Worm (Caenorhabditis elegans): ENCODE results near the gene phf-5.

Gene phf-5

ce11 chrIII:2375918-2376317 lies 32.5 kb downstream of the phf-5 start, which contains the start of gene H14E04.2:
Gene H14E04.2, plus strand, starts transcription at chrIII:2376193.
- TF ChIP-seq sma-9 (GFP tag; optimal IDR thresholded peaks at IDR 0.05) (no peak), sma-9 (tag; optimal IDR thresholded peaks at IDR 0.05) (no peak), snpc-4 (tag; optimal IDR thresholded peaks at IDR 0.05) (peak; percentile 63), lsy-2 (tag; optimal IDR thresholded peaks at IDR 0.05) (peak; percentile 80 to 87), lin-11 (tag; optimal IDR thresholded peaks at IDR 0.05) (peak; percentile 55), fos-1 (tag; optimal IDR thresholded peaks at IDR 0.05) (peak; percentile 46), sma-3 (GFP tag; optimal IDR thresholded peaks at IDR 0.05) (peak; percentile 84), nhr-10 (tag; optimal IDR thresholded peaks at IDR 0.05) (no peak), nhr-25 (tag; optimal IDR thresholded peaks at IDR 0.05) (peak; percentile 50), lin-13 (GFP tag; optimal IDR thresholded peaks at IDR 0.05) (peak; percentile 82), ceh-16 (tag; optimal IDR thresholded peaks at IDR 0.05) (peak; percentile 74), nhr-129 (tag; optimal IDR thresholded peaks at IDR 0.05) (peak; percentile 72), ztf-1 (GFP tag; conservative IDR thresholded peaks at IDR 0.05) (no peak), C34F6.9 (tag; optimal IDR thresholded peaks at IDR 0.05) (peak; percentile 86), ztf-4 (tag; optimal IDR thresholded peaks at IDR 0.05) (peak; percentile 17), zag-1 (tag; optimal IDR thresholded peaks at IDR 0.05) (peak; percentile 5), sem-4 (tag; optimal IDR thresholded peaks at IDR 0.05) (peak; percentile 74), skn-1 (tag; optimal IDR thresholded peaks at IDR 0.05) (no peak), blmp-1 (tag; optimal IDR thresholded peaks at IDR 0.05; ENCODE audit: insufficient read depth) (peak; percentile 47), unc-55 (GFP tag; optimal IDR thresholded peaks at IDR 0.05) (peak; percentile 87), nhr-21 (tag; optimal IDR thresholded peaks at IDR 0.05) (peak; percentile 82), R02D3.7 (tag; optimal IDR thresholded peaks at IDR 0.05) (peak; percentile 25), ama-1 (optimal IDR thresholded peaks at IDR 0.05) (peak; percentile 13), nhr-237 (tag; optimal IDR thresholded peaks at IDR 0.05) (no peak), gmeb-1 (tag; optimal IDR thresholded peaks at IDR 0.05) (peak; percentile 93), nhr-12 (tag; optimal IDR thresholded peaks at IDR 0.05) (no peak), F13H6.1 (tag; optimal IDR thresholded peaks at IDR 0.05) (peak; percentile 66), mab-5 (tag; optimal IDR thresholded peaks at IDR 0.05) (peak; percentile 34), crh-2 (tag; optimal IDR thresholded peaks at IDR 0.05) (peak; percentile 87), nhr-6 (tag; optimal IDR thresholded peaks at IDR 0.05) (peak; percentile 56), egl-27 (tag; optimal IDR thresholded peaks at IDR 0.05) (no peak)

- TF ChIP-seq nhr-23 (tag; optimal IDR thresholded peaks at IDR 0.05) (no peak), nhr-25 (tag; optimal IDR thresholded peaks at IDR 0.05) (no peak), lin-13 (GFP tag; optimal IDR thresholded peaks at IDR 0.05) (no peak), nhr-10 (tag; optimal IDR thresholded peaks at IDR 0.05) (no peak), ztf-1 (GFP tag; conservative IDR thresholded peaks at IDR 0.05) (no peak), nhr-129 (tag; optimal IDR thresholded peaks at IDR 0.05) (no peak), blmp-1 (tag; optimal IDR thresholded peaks at IDR 0.05; ENCODE audit: insufficient read depth) (no peak), ceh-16 (tag; optimal IDR thresholded peaks at IDR 0.05) (no peak), egl-27 (tag; optimal IDR thresholded peaks at IDR 0.05) (no peak), lin-39 (tag; optimal IDR thresholded peaks at IDR 0.05) (no peak), ceh-82 (tag; optimal IDR thresholded peaks at IDR 0.05) (no peak), aly-2 (tag; optimal IDR thresholded peaks at IDR 0.05) (no peak), ZK546.5 (tag; optimal IDR thresholded peaks at IDR 0.05) (no peak), nhr-21 (tag; optimal IDR thresholded peaks at IDR 0.05) (no peak), ztf-4 (tag; optimal IDR thresholded peaks at IDR 0.05) (no peak), nhr-12 (tag; optimal IDR thresholded peaks at IDR 0.05) (no peak), fos-1 (tag; optimal IDR thresholded peaks at IDR 0.05) (no peak)
Observed at ce11 chrIII:2384364-2384763, 41.0 kb downstream of the phf-5 start.

ce11 chrIII:2386483-2386882 lies 43.1 kb downstream of the phf-5 start, which contains the start of gene H14E04.3:
Gene H14E04.3, minus strand, starts transcription at chrIII:2386583.
- TF ChIP-seq snpc-4 (tag; optimal IDR thresholded peaks at IDR 0.05) (no peak), ztf-1 (GFP tag; conservative IDR thresholded peaks at IDR 0.05) (no peak), mab-5 (tag; optimal IDR thresholded peaks at IDR 0.05) (no peak), nhr-10 (tag; optimal IDR thresholded peaks at IDR 0.05) (no peak), elt-3 (tag; optimal IDR thresholded peaks at IDR 0.05) (no peak), alr-1 (tag; optimal IDR thresholded peaks at IDR 0.05) (no peak), ztf-4 (tag; optimal IDR thresholded peaks at IDR 0.05) (no peak), R02D3.7 (tag; optimal IDR thresholded peaks at IDR 0.05) (no peak), elt-1 (tag; optimal IDR thresholded peaks at IDR 0.05) (no peak), ZK546.5 (tag; optimal IDR thresholded peaks at IDR 0.05) (no peak), mbf-1 (tag; optimal IDR thresholded peaks at IDR 0.05) (no peak), nhr-237 (tag; optimal IDR thresholded peaks at IDR 0.05) (no peak), nhr-6 (tag; optimal IDR thresholded peaks at IDR 0.05) (no peak), nhr-77 (tag; optimal IDR thresholded peaks at IDR 0.05) (no peak), aly-2 (tag; optimal IDR thresholded peaks at IDR 0.05) (no peak), unc-39 (tag; optimal IDR thresholded peaks at IDR 0.05) (no peak), mdl-1 (tag; optimal IDR thresholded peaks at IDR 0.05) (no peak), nhr-21 (tag; optimal IDR thresholded peaks at IDR 0.05) (no peak), sma-3 (GFP tag; optimal IDR thresholded peaks at IDR 0.05) (no peak)
